Worm (Caenorhabditis elegans): Measurements from ENCODE around the gene rps-8.

rps-8 gene

DNA sequence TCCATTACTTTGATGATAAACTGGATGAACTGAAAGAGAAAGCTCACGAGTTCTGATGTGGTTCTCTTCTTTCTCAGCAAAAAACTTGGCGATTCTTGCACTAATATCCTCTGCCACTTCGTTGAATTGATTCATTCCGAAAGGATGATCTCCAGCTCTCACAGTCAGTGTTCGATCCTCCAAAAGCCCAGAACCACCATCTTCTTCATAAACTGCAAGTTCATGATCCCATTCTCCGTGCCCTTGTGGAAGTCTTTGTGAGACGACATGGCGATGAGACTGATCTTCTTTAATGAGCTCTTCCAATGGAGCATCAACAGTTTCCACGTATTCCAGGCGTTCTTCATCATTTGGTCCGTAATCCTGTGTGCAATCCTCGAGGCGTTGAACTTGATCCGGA is 11.3 kb upstream of the rps-8 start:
- peak in 1 of 2 experiments; percentile 98 for TF ChIP-seq unc-62 (GFP tag; optimal IDR thresholded peaks at IDR 0.05 in 1 of 2)
- TF ChIP-seq unc-62 (tag; optimal IDR thresholded peaks at IDR 0.05), result no peak
- no peak for TF ChIP-seq F10B5.3 (tag; optimal IDR thresholded peaks at IDR 0.05)

DNA sequence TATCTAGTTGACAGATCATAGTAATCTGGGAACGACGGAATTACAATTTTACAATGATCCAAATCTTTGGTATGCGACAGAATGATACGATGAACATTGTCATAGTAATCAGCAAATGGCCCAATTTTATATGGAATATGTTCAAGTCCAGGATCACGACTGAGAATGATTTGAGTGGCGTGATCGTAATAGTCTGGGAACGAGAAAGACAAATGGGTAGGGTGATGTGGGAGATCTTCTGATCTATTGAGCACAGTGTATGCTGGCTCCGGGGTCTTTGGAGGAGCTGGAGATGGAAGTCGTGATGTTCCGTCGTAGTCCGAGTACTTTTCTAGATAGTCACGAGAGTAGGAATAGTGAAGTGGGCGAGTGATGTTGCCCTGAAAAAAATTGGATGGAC is 10.2 kb upstream of the rps-8 start:
- no peak for TF ChIP-seq nhr-11 (tag; optimal IDR thresholded peaks at IDR 0.05)
- TF ChIP-seq aha-1 (tag), result peak; percentile 90

DNA sequence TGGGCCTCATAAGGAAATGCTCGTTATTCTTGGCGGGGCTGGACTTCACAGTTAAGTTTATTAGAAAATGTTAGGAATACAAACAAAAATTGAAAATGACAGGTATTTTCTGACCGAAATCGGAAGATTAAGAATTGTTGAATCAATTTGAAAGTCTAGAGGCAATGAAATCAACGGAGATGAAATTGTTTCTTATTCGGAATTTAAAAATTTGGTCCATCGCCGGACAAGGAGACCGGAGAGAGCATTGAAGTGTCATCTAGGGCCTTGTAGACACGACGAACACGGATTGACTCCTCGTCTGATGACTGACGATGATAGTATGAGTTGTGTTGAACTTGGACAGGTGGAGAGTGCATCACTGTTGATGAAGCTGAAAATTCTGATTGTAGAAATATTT is 7.0 kb upstream of the rps-8 start:
- TF ChIP-seq dmd-8 (GFP tag; IDR thresholded peaks at IDR 0.05) (no peak), unc-62 (GFP tag; optimal IDR thresholded peaks at IDR 0.05 in 1 of 2) (peak in 1 of 2 experiments; percentile 92), unc-62 (tag; optimal IDR thresholded peaks at IDR 0.05) (no peak)

DNA sequence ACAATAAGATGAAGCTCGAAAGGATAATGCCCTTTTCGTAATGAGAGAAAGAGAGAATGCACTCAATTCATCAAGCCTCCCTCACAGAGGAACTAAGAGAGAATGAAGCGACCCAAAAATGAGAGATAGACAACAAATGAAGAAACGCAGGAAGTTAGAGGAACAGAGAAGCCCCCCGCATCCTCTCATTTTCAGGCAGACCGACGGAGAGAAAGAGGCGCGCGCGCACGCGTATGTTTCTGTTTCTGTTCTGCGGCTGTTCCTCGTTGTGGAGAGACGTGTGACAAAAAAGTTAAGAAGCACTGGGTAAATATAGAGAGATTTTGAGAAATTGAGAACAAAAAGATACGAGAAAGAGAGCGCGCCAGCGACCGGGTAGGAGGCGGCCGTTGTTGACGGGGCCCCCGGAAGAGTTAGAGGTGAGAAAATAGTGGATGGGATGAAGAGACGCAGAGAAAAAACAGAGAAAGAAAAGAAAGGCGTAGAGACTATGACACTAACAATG is 6.3 kb upstream of the rps-8 start:
- TF ChIP-seq cey-2 (tag; optimal IDR thresholded peaks at IDR 0.05; ENCODE audit: borderline replicate concordance, insufficient read depth) (peak; percentile 29), tag-97 (GFP tag; IDR thresholded peaks at IDR 0.05) (no peak), aly-2 (tag; optimal IDR thresholded peaks at IDR 0.05) (no peak), ama-1 (optimal IDR thresholded peaks at IDR 0.05) (no peak), ceh-44 (GFP tag; IDR thresholded peaks at IDR 0.05) (no peak), arid-1 (GFP tag; conservative IDR thresholded peaks at IDR 0.05) (peak; percentile 48; the same call in 1 of the 2 replicates), lin-39 (tag; optimal IDR thresholded peaks at IDR 0.05) (no peak), nhr-41 (GFP tag; IDR thresholded peaks at IDR 0.05) (no peak), zip-11 (GFP tag; IDR thresholded peaks at IDR 0.05) (no peak), nhr-25 (tag; optimal IDR thresholded peaks at IDR 0.05; ENCODE audit: borderline replicate concordance, insufficient read depth) (peak; percentile 9), egl-43 (GFP tag; IDR thresholded peaks at IDR 0.05) (peak; percentile 89), ztf-11 (tag; optimal IDR thresholded peaks at IDR 0.05) (no peak), spr-1 (tag; optimal IDR thresholded peaks at IDR 0.05) (peak; percentile 79), ZK337.2 (GFP tag; IDR thresholded peaks at IDR 0.05) (no peak), F10B5.3 (tag; optimal IDR thresholded peaks at IDR 0.05) (peak; percentile 16), fos-1 (tag; optimal IDR thresholded peaks at IDR 0.05) (no peak), fkh-10 (GFP tag; optimal IDR thresholded peaks at IDR 0.05) (peak; percentile 81), dve-1 (tag; optimal IDR thresholded peaks at IDR 0.05; ENCODE audit: insufficient read depth) (peak; percentile 94), ceh-28 (tag; optimal IDR thresholded peaks at IDR 0.05) (no peak), ceh-82 (tag; optimal IDR thresholded peaks at IDR 0.05) (no peak), aha-1 (tag) (peak; percentile 99), rbr-2 (tag; optimal IDR thresholded peaks at IDR 0.05) (peak; percentile 91), nhr-11 (tag; optimal IDR thresholded peaks at IDR 0.05) (peak; percentile 84), lin-15B (tag; optimal IDR thresholded peaks at IDR 0.05) (no peak), daf-19 (GFP tag; conservative IDR thresholded peaks at IDR 0.05) (no peak), pha-4 (GFP tag; IDR thresholded peaks at IDR 0.05) (peak; percentile 54; the same call in 1 of the 2 replicates), pha-4 (tag; optimal IDR thresholded peaks at IDR 0.05) (no peak), mxl-3 (GFP tag; optimal IDR thresholded peaks at IDR 0.05) (peak; percentile 95), mep-1 (tag; optimal IDR thresholded peaks at IDR 0.05) (peak; percentile 86), lir-3 (tag; optimal IDR thresholded peaks at IDR 0.05) (no peak), lin-1 (GFP tag; IDR thresholded peaks at IDR 0.05) (peak; percentile 53; the same call in 1 of the 2 replicates), saeg-2 (GFP tag; IDR thresholded peaks at IDR 0.05) (0 out of 2 replicates have a peak, but pooled peaks have one; percentile 22), nhr-42 (GFP tag; IDR thresholded peaks at IDR 0.05) (no peak), Y105C5A.15 (GFP tag; IDR thresholded peaks at IDR 0.05) (no peak), lin-29 (GFP tag; IDR thresholded peaks at IDR 0.05) (no peak), ceh-62 (tag; optimal IDR thresholded peaks at IDR 0.05) (no peak), ces-1 (GFP tag; optimal IDR thresholded peaks at IDR 0.05) (no peak), hmg-1.1 (GFP tag; IDR thresholded peaks at IDR 0.05) (peak; percentile 94), dmd-6 (GFP tag; IDR thresholded peaks at IDR 0.05) (peak; percentile 87), F37D6.2 (tag; optimal IDR thresholded peaks at IDR 0.05) (peak; percentile 52), unc-39 (tag; optimal IDR thresholded peaks at IDR 0.05) (no peak), daf-12 (tag; optimal IDR thresholded peaks at IDR 0.05) (no peak), ceh-20 (GFP tag; IDR thresholded peaks at IDR 0.05) (peak; percentile 89)

All from whole organism, L4 larva.